Fruit fly (Drosophila melanogaster) whole organism, embryonic: ENCODE results near the gene CG17343.

Experiments used
- Atf3 ChIP-seq: fragments of 200-800 bp; sonication (Bioruptor generic); optimal IDR thresholded peaks from 3 replicates; lab custom pipeline; 2016; ENCODE audit warnings: missing biosample characterization, missing genetic modification characterization
- Awh ChIP-seq: fragments of 200-800 bp; sonication (Bioruptor generic); IDR thresholded peaks from 2 replicates; pipeline ENCODE4, ENCODE4 v1.3.6; 2022; ENCODE audit warnings: missing biosample characterization, missing genetic modification characterization
- CG11504 ChIP-seq: fragments of 200-800 bp; sonication (Bioruptor generic); optimal IDR thresholded peaks from 3 replicates; lab custom pipeline; 2019; ENCODE audit warnings: missing biosample characterization, mild to moderate bottlenecking, missing genetic modification characterization, moderate library complexity
- CG11695 ChIP-seq: fragments of 200-800 bp; sonication (Bioruptor generic); IDR thresholded peaks from 3 replicates; pipeline ENCODE4 v1.3.6; 2022; ENCODE audit warnings: missing biosample characterization, missing genetic modification characterization
- CG11696 ChIP-seq: fragments of 200-800 bp; sonication (Bioruptor generic); IDR thresholded peaks from 2 replicates; pipeline ENCODE4 v1.3.6; 2022; ENCODE audit warnings: missing biosample characterization, missing genetic modification characterization
- CG12155 ChIP-seq: fragments of 200-800 bp; sonication (Bioruptor generic); optimal IDR thresholded peaks from 3 replicates; lab custom pipeline; 2016; ENCODE audit warnings: missing biosample characterization, missing genetic modification characterization
- CG15269 ChIP-seq: fragments of 200-800 bp; sonication (Bioruptor generic); optimal IDR thresholded peaks from 2 replicates; lab custom pipeline; 2018; ENCODE audit warnings: missing biosample characterization, mild to moderate bottlenecking, missing genetic modification characterization, moderate library complexity
- CG16813 ChIP-seq: fragments of 200-800 bp; sonication (Bioruptor generic); IDR thresholded peaks from 3 replicates; pipeline ENCODE4 v1.3.6; 2022; ENCODE audit warnings: missing biosample characterization, missing genetic modification characterization; ENCODE audit not compliant: partially characterized antibody
- CG17186 ChIP-seq: fragments of 200-800 bp; sonication (Bioruptor generic); optimal IDR thresholded peaks from 3 replicates; lab custom pipeline; 2017; ENCODE audit warnings: missing biosample characterization, missing genetic modification reagents, missing genetic modification characterization
- CG17612 ChIP-seq: fragments of 200-800 bp; sonication (Bioruptor generic); IDR thresholded peaks from 2 replicates; pipeline ENCODE4 v1.3.6; 2022; ENCODE audit warnings: missing biosample characterization, missing genetic modification characterization
- CG17829 ChIP-seq: fragments of 200-800 bp; optimal IDR thresholded peaks from 2 replicates; lab custom pipeline; 2019; ENCODE audit warnings: missing biosample characterization, mild to moderate bottlenecking, missing genetic modification characterization, moderate library complexity
- CG18619 ChIP-seq: fragments of 200-800 bp; sonication (Bioruptor generic); optimal IDR thresholded peaks from 3 replicates; lab custom pipeline; 2017; ENCODE audit warnings: missing biosample characterization, mild to moderate bottlenecking, missing genetic modification characterization
- CG30403 ChIP-seq: fragments of 200-800 bp; sonication (Bioruptor generic); optimal IDR thresholded peaks from 3 replicates; lab custom pipeline; 2016; ENCODE audit warnings: missing biosample characterization, missing genetic modification characterization
- CG3065 ChIP-seq: fragments of 200-800 bp; sonication (Bioruptor generic); optimal IDR thresholded peaks from 2 replicates; lab custom pipeline; 2016; ENCODE audit warnings: missing biosample characterization, missing genetic modification characterization
- CG4707 ChIP-seq: fragments of 200-800 bp; sonication (Bioruptor generic); optimal IDR thresholded peaks from 2 replicates; lab custom pipeline; 2018; ENCODE audit warnings: missing biosample characterization, mild to moderate bottlenecking, missing genetic modification characterization, moderate library complexity
- CG8359 ChIP-seq: fragments of 200-800 bp; sonication (Bioruptor generic); optimal IDR thresholded peaks from 2 replicates; lab custom pipeline; 2017; ENCODE audit warnings: missing biosample characterization, mild to moderate bottlenecking, missing genetic modification characterization, borderline replicate concordance
- E2f2 ChIP-seq: fragments of 200-800 bp; sonication (Bioruptor generic); IDR thresholded peaks from 2 replicates; pipeline ENCODE4 v1.3.6; 2022; ENCODE audit warnings: missing biosample characterization, missing genetic modification characterization
- GATAe ChIP-seq: fragments of 200-800 bp; sonication (Bioruptor generic); conservative IDR thresholded peaks from 2 replicates; pipeline ENCODE4 v1.3.6; 2022; ENCODE audit warnings: missing biosample characterization, missing genetic modification characterization
- Gsc ChIP-seq: fragments of 200-800 bp; sonication (Bioruptor generic); IDR thresholded peaks from 2 replicates; pipeline ENCODE4 v1.3.6; 2022; ENCODE audit warnings: missing biosample characterization, missing genetic modification characterization
- HLH3B ChIP-seq: fragments of 200-800 bp; sonication (Bioruptor generic); IDR thresholded peaks from 2 replicates; pipeline ENCODE4 v1.3.6; 2022; ENCODE audit warnings: missing biosample characterization, missing genetic modification characterization
- Hand ChIP-seq: fragments of 200-800 bp; sonication (Bioruptor generic); optimal IDR thresholded peaks from 2 replicates; lab custom pipeline; 2017; ENCODE audit warnings: mild to moderate bottlenecking, missing biosample characterization, missing genetic modification reagents, missing genetic modification characterization
- Hr51 ChIP-seq, 2 experiments: fragments of 200-800 bp; sonication (Bioruptor generic); optimal IDR thresholded peaks; 2 replicates in 1 of 2; 3 replicates in 1 of 2; lab custom pipeline; 2016 to 2018; ENCODE audit warnings: missing biosample characterization in 2 of 2, missing genetic modification characterization in 2 of 2, mild to moderate bottlenecking in 1 of 2, moderate library complexity in 1 of 2
- Kr ChIP-seq: fragments of 200-800 bp; sonication (Bioruptor generic); optimal IDR thresholded peaks from 2 replicates; lab custom pipeline; 2017; ENCODE audit warnings: missing biosample characterization, mild to moderate bottlenecking, missing genetic modification characterization
- Rfx ChIP-seq: fragments of 200-800 bp; sonication (Bioruptor generic); IDR thresholded peaks from 2 replicates; pipeline ENCODE4 v1.3.6; 2022; ENCODE audit warnings: missing biosample characterization, missing genetic modification characterization
- Rx ChIP-seq: fragments of 200-800 bp; sonication (Bioruptor generic); IDR thresholded peaks from 2 replicates; pipeline ENCODE4 v1.3.6; 2022; ENCODE audit warnings: missing biosample characterization, missing genetic modification characterization
- abd-A ChIP-seq: fragments of 200-800 bp; sonication (Bioruptor generic); optimal IDR thresholded peaks from 3 replicates; lab custom pipeline; 2019; ENCODE audit warnings: missing biosample characterization, mild to moderate bottlenecking, missing genetic modification characterization, moderate library complexity
- ara ChIP-seq: fragments of 200-800 bp; sonication (Bioruptor generic); IDR thresholded peaks from 2 replicates; pipeline ENCODE4 v1.3.6; 2022; ENCODE audit warnings: missing biosample characterization, missing genetic modification characterization
- ash1 ChIP-seq: fragments of 200-800 bp; sonication (Bioruptor generic); optimal IDR thresholded peaks from 2 replicates; lab custom pipeline; 2018; ENCODE audit warnings: missing biosample characterization, mild to moderate bottlenecking, missing genetic modification characterization
- ato ChIP-seq: fragments of 200-800 bp; sonication (Bioruptor generic); IDR thresholded peaks from 2 replicates; pipeline ENCODE4 v1.3.6; 2022; ENCODE audit warnings: missing biosample characterization, missing genetic modification characterization; ENCODE audit not compliant: partially characterized antibody
- bcd ChIP-seq: fragments of 200-800 bp; sonication (Bioruptor generic); optimal IDR thresholded peaks from 2 replicates; lab custom pipeline; 2017; ENCODE audit warnings: missing biosample characterization, mild to moderate bottlenecking, missing genetic modification characterization
- cg ChIP-seq: fragments of 200-800 bp; sonication (Bioruptor generic); optimal IDR thresholded peaks from 3 replicates; lab custom pipeline; 2019; ENCODE audit warnings: missing biosample characterization, mild to moderate bottlenecking, missing genetic modification characterization, moderate library complexity
- da ChIP-seq: fragments of 200-800 bp; sonication (Bioruptor generic); optimal IDR thresholded peaks from 2 replicates; lab custom pipeline; 2016; ENCODE audit warnings: missing biosample characterization, missing genetic modification characterization
- disco-r ChIP-seq: fragments of 200-800 bp; sonication (Bioruptor generic); optimal IDR thresholded peaks from 2 replicates; lab custom pipeline; 2016; ENCODE audit warnings: missing biosample characterization, missing genetic modification characterization
- eve ChIP-seq, 2 experiments: fragments of >200 bp; optimal IDR thresholded peaks; 2 replicates each; lab custom pipeline; 2017; ENCODE audit warnings: missing biosample characterization in 2 of 2, missing genetic modification characterization in 2 of 2
- fd64A ChIP-seq: fragments of 200-800 bp; sonication (Bioruptor generic); optimal IDR thresholded peaks from 3 replicates; lab custom pipeline; 2018; ENCODE audit warnings: missing biosample characterization, mild to moderate bottlenecking, missing genetic modification characterization
- gem ChIP-seq: fragments of 200-800 bp; sonication (Bioruptor generic); optimal IDR thresholded peaks from 2 replicates; lab custom pipeline; 2019; ENCODE audit warnings: missing biosample characterization, mild to moderate bottlenecking, missing genetic modification characterization, moderate library complexity
- ham ChIP-seq: fragments of 200-800 bp; sonication (Bioruptor generic); IDR thresholded peaks from 2 replicates; pipeline ENCODE4 v1.3.6; 2022; ENCODE audit warnings: missing biosample characterization, missing genetic modification characterization
- hb ChIP-seq: fragments of 200-800 bp; sonication (Bioruptor generic); IDR thresholded peaks from 3 replicates; pipeline ENCODE4 v1.3.6; 2022; ENCODE audit warnings: missing biosample characterization, missing genetic modification characterization; ENCODE audit not compliant: partially characterized antibody
- jing ChIP-seq: fragments of 200-800 bp; sonication (Bioruptor generic); optimal IDR thresholded peaks from 2 replicates; lab custom pipeline; 2018; ENCODE audit warnings: missing biosample characterization, mild to moderate bottlenecking, missing genetic modification characterization
- ken ChIP-seq: fragments of 200-800 bp; sonication (Bioruptor generic); IDR thresholded peaks from 3 replicates; pipeline ENCODE4 v1.3.6; 2022; ENCODE audit warnings: missing biosample characterization, missing genetic modification characterization
- lola ChIP-seq, 3 experiments: fragments of >200 bp in 2 of 3; fragments of 200-800 bp in 1 of 3; sonication (Bioruptor generic) in 1 of 3; optimal IDR thresholded peaks; 2 replicates each; lab custom pipeline; 2017 to 2019; ENCODE audit warnings: missing biosample characterization in 3 of 3, missing genetic modification characterization in 3 of 3, mild to moderate bottlenecking in 1 of 3, moderate library complexity in 1 of 3
- nerfin-2 ChIP-seq: fragments of 200-800 bp; sonication (Bioruptor generic); IDR thresholded peaks from 2 replicates; pipeline ENCODE4 v1.3.6; 2022; ENCODE audit warnings: missing biosample characterization, missing genetic modification characterization; ENCODE audit not compliant: partially characterized antibody
- pnt ChIP-seq: fragments of 200-800 bp; sonication (Bioruptor generic); optimal IDR thresholded peaks from 3 replicates; lab custom pipeline; 2016; ENCODE audit warnings: missing biosample characterization, missing genetic modification characterization
- pum ChIP-seq: fragments of 200-800 bp; sonication (Bioruptor generic); optimal IDR thresholded peaks from 2 replicates; lab custom pipeline; 2016; ENCODE audit warnings: missing biosample characterization, missing genetic modification characterization
- sd ChIP-seq: fragments of 200-800 bp; sonication (Bioruptor generic); optimal IDR thresholded peaks from 3 replicates; lab custom pipeline; 2018; ENCODE audit warnings: missing biosample characterization, mild to moderate bottlenecking, missing genetic modification characterization, moderate library complexity
- sens-2 ChIP-seq: fragments of 200-800 bp; sonication (Bioruptor generic); IDR thresholded peaks from 2 replicates; pipeline ENCODE4 v1.3.6; 2022; ENCODE audit warnings: missing biosample characterization, missing genetic modification characterization
- stwl ChIP-seq: fragments of 200-800 bp; sonication (Bioruptor generic); optimal IDR thresholded peaks from 3 replicates; lab custom pipeline; 2018; ENCODE audit warnings: missing biosample characterization, mild to moderate bottlenecking, missing genetic modification characterization, moderate library complexity
- unc-4 ChIP-seq: fragments of 200-800 bp; sonication (Bioruptor generic); IDR thresholded peaks from 2 replicates; pipeline ENCODE4 v1.3.6; 2022; ENCODE audit warnings: missing biosample characterization, missing genetic modification characterization; ENCODE audit not compliant: partially characterized antibody

CG17343 gene

dm6 chr2L:19051534-19052100 lies 13.1 kb upstream of the CG17343 start, which contains the start of gene Rpn3 (continued):
- TF ChIP-seq E2f2 = peak; percentile 66
- TF ChIP-seq sens-2 (GFP tag; lab: Robert Waterston, UW) = peak; percentile 76; the same call in 1 of the 2 replicates
- no peak for TF ChIP-seq fd64A (GFP tag; lab: Kevin White, UChicago)
- TF ChIP-seq stwl (tag; lab: Kevin White, UChicago) = peak; percentile 73
- peak; percentile 80 for TF ChIP-seq CG11504 (tag; lab: Kevin White, UChicago)
- TF ChIP-seq bcd (GFP tag; lab: Kevin White, UChicago) = peak; percentile 74
- peak; percentile 69 for TF ChIP-seq pum (GFP tag; lab: Kevin White, UChicago)
- peak; percentile 75 for TF ChIP-seq nerfin-2
- peak; percentile 85 for TF ChIP-seq Awh
- peak; percentile 82 for TF ChIP-seq HLH3B (GFP tag; lab: Robert Waterston, UW)
- TF ChIP-seq CG11696 (GFP tag; lab: Robert Waterston, UW) = peak; percentile 74
- no peak for TF ChIP-seq eve (GFP tag; optimal IDR thresholded peaks at IDR 0.05; lab: Kevin White, UChicago)
- TF ChIP-seq CG3065 (GFP tag; lab: Kevin White, UChicago) = peak; percentile 22
- TF ChIP-seq disco-r (GFP tag; lab: Kevin White, UChicago) = peak; percentile 60
- TF ChIP-seq Rx (GFP tag; lab: Robert Waterston, UW) = peak; percentile 74
- TF ChIP-seq CG8359 (GFP tag; lab: Kevin White, UChicago) = no peak
- TF ChIP-seq CG18619 = peak; percentile 61
- TF ChIP-seq Rfx (GFP tag; lab: Robert Waterston, UW) = peak; percentile 86
- 0 out of 2 replicates have a peak, but pooled peaks have one; percentile 34 for TF ChIP-seq GATAe (GFP tag; lab: Robert Waterston, UW)
- TF ChIP-seq Kr (GFP tag; lab: Kevin White, UChicago) = no peak
- TF ChIP-seq CG17186 = peak; percentile 18
- TF ChIP-seq CG4707 (GFP tag; lab: Kevin White, UChicago) = no peak
- no peak for TF ChIP-seq cg
- TF ChIP-seq sd (tag; lab: Kevin White, UChicago) = no peak
- TF ChIP-seq jing (GFP tag; lab: Kevin White, UChicago) = no peak
- TF ChIP-seq abd-A (tag; lab: Kevin White, UChicago) = no peak
- TF ChIP-seq ara (GFP tag; lab: Robert Waterston, UW) = peak; percentile 86
- TF ChIP-seq CG12155 (GFP tag; lab: Kevin White, UChicago) = peak; percentile 84
- TF ChIP-seq unc-4 (GFP tag; lab: Robert Waterston, UW) = peak; percentile 66
- peak; percentile 64; the same call in 2 of the 3 replicates for TF ChIP-seq CG16813 (GFP tag; lab: Robert Waterston, UW)
- peak; percentile 94 for TF ChIP-seq gem
- TF ChIP-seq CG15269 (tag; lab: Kevin White, UChicago) = peak; percentile 78
- peak; percentile 91 for TF ChIP-seq CG30403 (GFP tag; lab: Kevin White, UChicago)
- TF ChIP-seq da = peak; percentile 14
- no peak for TF ChIP-seq ash1 (GFP tag; lab: Kevin White, UChicago)
- TF ChIP-seq Hr51 (GFP tag; optimal IDR thresholded peaks at IDR 0.05; lab: Kevin White, UChicago) = peak; percentile 74 to 82
- TF ChIP-seq hb (GFP tag; lab: Robert Waterston, UW) = peak; percentile 68; the same call in 2 of the 3 replicates
- TF ChIP-seq Atf3 (GFP tag; lab: Kevin White, UChicago) = peak; percentile 76
- peak; percentile 83 for TF ChIP-seq CG17612 (GFP tag; lab: Robert Waterston, UW)
- peak; percentile 86 for TF ChIP-seq CG11695
- peak; percentile 62 for TF ChIP-seq pnt (GFP tag; lab: Kevin White, UChicago)
- no peak for TF ChIP-seq ham
- peak; percentile 76; the same call in 2 of the 3 replicates for TF ChIP-seq ken
- TF ChIP-seq ato = peak; percentile 67
- peak; percentile 19; the same call in 1 of the 2 replicates for TF ChIP-seq Gsc (GFP tag; lab: Robert Waterston, UW)
- TF ChIP-seq Hand (GFP tag; lab: Kevin White, UChicago) = peak; percentile 15
- peak; percentile 88 for TF ChIP-seq CG17829 (tag; lab: Kevin White, UChicago)
- TF ChIP-seq lola (GFP tag; optimal IDR thresholded peaks at IDR 0.05; lab: Kevin White, UChicago) = peak in 1 of 3 experiments; percentile 77
